Worm (Caenorhabditis elegans) whole organism, young adult: ENCODE results near the gene T22C8.4.

ENCODE experiments used
- C17E4.6 ChIP-seq: fragments of 200-800 bp; sonication (Bioruptor generic); IDR thresholded peaks from 2 replicates; pipeline ENCODE4 v1.3.6; 2022; ENCODE audit warnings: missing genetic modification reagents, missing genetic modification characterization, missing compliant biosample characterization
- F10E7.11 ChIP-seq: sonication (generic microtip); optimal IDR thresholded peaks from 2 replicates; lab custom pipeline; 2017; ENCODE audit warnings: mild to moderate bottlenecking, missing genetic modification characterization, moderate library complexity, missing compliant biosample characterization
- F49E8.2 ChIP-seq: sonication (generic microtip); optimal IDR thresholded peaks from 3 replicates; lab custom pipeline; 2017; ENCODE audit warnings: missing genetic modification characterization, mild to moderate bottlenecking, missing compliant biosample characterization, antibody characterized with exemption, moderate library complexity; ENCODE audit not compliant: insufficient read depth
- F52B5.7 ChIP-seq: sonication (generic microtip); optimal IDR thresholded peaks from 2 replicates; lab custom pipeline; 2016; ENCODE audit warnings: mild to moderate bottlenecking, missing genetic modification characterization, missing compliant biosample characterization
- F55B11.4 ChIP-seq: sonication (generic microtip); optimal IDR thresholded peaks from 2 replicates; lab custom pipeline; 2016; ENCODE audit warnings: missing compliant biosample characterization, missing genetic modification characterization, borderline replicate concordance; ENCODE audit not compliant: insufficient read depth
- F57C9.4 ChIP-seq: sonication (generic microtip); optimal IDR thresholded peaks from 2 replicates; lab custom pipeline; 2017; ENCODE audit warnings: mild to moderate bottlenecking, missing genetic modification characterization, missing compliant biosample characterization
- K12H6.12 ChIP-seq: fragments of 200-800 bp; sonication (Bioruptor generic); optimal IDR thresholded peaks from 2 replicates; lab custom pipeline; 2018; ENCODE audit warnings: mild to moderate bottlenecking, missing genetic modification characterization, missing compliant biosample characterization
- T07F8.4 ChIP-seq: sonication (generic microtip); optimal IDR thresholded peaks from 2 replicates; lab custom pipeline; 2016; ENCODE audit warnings: mild to moderate bottlenecking, missing genetic modification characterization, moderate library complexity, missing compliant biosample characterization
- Y79H2A.3 ChIP-seq: fragments of 200-800 bp; sonication (Bioruptor generic); conservative IDR thresholded peaks from 2 replicates; pipeline ENCODE4 v1.3.6; 2022; ENCODE audit warnings: missing genetic modification reagents, missing genetic modification characterization, missing compliant biosample characterization
- aptf-3 ChIP-seq: fragments of 200-800 bp; sonication (Bioruptor generic); IDR thresholded peaks from 2 replicates; pipeline ENCODE4 v1.3.6; 2022; ENCODE audit warnings: missing genetic modification characterization, missing compliant biosample characterization
- attf-3 ChIP-seq: fragments of 200-800 bp; sonication (Bioruptor generic); conservative IDR thresholded peaks from 2 replicates; pipeline ENCODE4 v1.3.6; 2022; ENCODE audit warnings: missing genetic modification reagents, missing genetic modification characterization, missing compliant biosample characterization
- attf-5 ChIP-seq: fragments of 200-800 bp; sonication (Bioruptor generic); optimal IDR thresholded peaks from 2 replicates; lab custom pipeline; 2018; ENCODE audit warnings: mild to moderate bottlenecking, missing genetic modification characterization, missing compliant biosample characterization
- attf-6 ChIP-seq: fragments of 200-800 bp; sonication (Bioruptor generic); IDR thresholded peaks from 2 replicates; pipeline ENCODE4 v1.3.6; 2022; ENCODE audit warnings: missing genetic modification reagents, missing genetic modification characterization, missing compliant biosample characterization
- ccch-3 ChIP-seq: fragments of 200-800 bp; sonication (Bioruptor generic); optimal IDR thresholded peaks from 2 replicates; lab custom pipeline; 2018; ENCODE audit warnings: mild to moderate bottlenecking, missing genetic modification characterization, missing compliant biosample characterization
- cebp-1 ChIP-seq, 2 experiments: fragments of 200-800 bp in 1 of 2; sonication (Bioruptor generic) in 1 of 2; sonication (generic microtip) in 1 of 2; IDR thresholded peaks in 1 of 2; optimal IDR thresholded peaks in 1 of 2; 2 replicates each; pipeline versions ENCODE4 v1.3.6 to Lab custom; 2017 to 2022; ENCODE audit warnings: missing compliant biosample characterization in 2 of 2, missing genetic modification characterization in 2 of 2, mild to moderate bottlenecking in 1 of 2, missing genetic modification reagents in 1 of 2, moderate library complexity in 1 of 2
- ceh-27 ChIP-seq: fragments of 200-800 bp; sonication (Bioruptor generic); optimal IDR thresholded peaks from 2 replicates; lab custom pipeline; 2018; ENCODE audit warnings: mild to moderate bottlenecking, missing genetic modification characterization, moderate library complexity, missing compliant biosample characterization
- ceh-91 ChIP-seq: fragments of 200-800 bp; sonication (Bioruptor generic); IDR thresholded peaks from 2 replicates; pipeline ENCODE4 v1.3.6; 2022; ENCODE audit warnings: missing genetic modification reagents, missing genetic modification characterization, missing compliant biosample characterization
- dpl-1 ChIP-seq: fragments of 150-350 bp; optimal IDR thresholded peaks from 2 replicates; lab custom pipeline; 2014; ENCODE audit warnings: missing biosample characterization, missing genetic modification reagents, missing genetic modification characterization
- egrh-3 ChIP-seq: fragments of 200-800 bp; sonication (Bioruptor generic); IDR thresholded peaks from 2 replicates; pipeline ENCODE4 v1.3.6; 2022; ENCODE audit warnings: missing genetic modification reagents, missing genetic modification characterization, missing compliant biosample characterization
- fkh-3 ChIP-seq: sonication (generic microtip); optimal IDR thresholded peaks from 2 replicates; lab custom pipeline; 2016; ENCODE audit warnings: mild to moderate bottlenecking, missing genetic modification characterization, missing compliant biosample characterization
- him-1 ChIP-seq: sonication (generic microtip); optimal IDR thresholded peaks from 2 replicates; lab custom pipeline; 2016; ENCODE audit warnings: missing genotype, missing genetic modification reagents, missing genetic modification characterization, missing compliant biosample characterization
- hrde-1 ChIP-seq: sonication (generic microtip); optimal IDR thresholded peaks from 2 replicates; lab custom pipeline; 2016; ENCODE audit warnings: missing genetic modification characterization, mild to moderate bottlenecking, missing compliant biosample characterization, moderate library complexity, missing genotype, missing genetic modification reagents, borderline replicate concordance
- lin-26 ChIP-seq: fragments of 200-800 bp; sonication (Bioruptor generic); IDR thresholded peaks from 2 replicates; pipeline ENCODE4 v1.3.6; 2022; ENCODE audit warnings: missing genetic modification reagents, missing genetic modification characterization, missing compliant biosample characterization
- lin-35 ChIP-seq, 3 experiments: fragments of 150-350 bp in 2 of 3; sonication (generic microtip) in 1 of 3; optimal IDR thresholded peaks; 2 replicates each; lab custom pipeline; 2014 to 2018; ENCODE audit warnings: missing biosample characterization in 3 of 3, missing genetic modification characterization in 3 of 3, missing genetic modification reagents in 3 of 3
- lin-54 ChIP-seq: fragments of 200-800 bp; sonication (Bioruptor generic); optimal IDR thresholded peaks from 2 replicates; lab custom pipeline; 2018; ENCODE audit warnings: mild to moderate bottlenecking, missing genetic modification characterization, missing compliant biosample characterization
- lir-1 ChIP-seq: fragments of 200-800 bp; sonication (Bioruptor generic); conservative IDR thresholded peaks from 2 replicates; pipeline ENCODE4 v1.3.6; 2022; ENCODE audit warnings: missing genetic modification reagents, missing genetic modification characterization, missing compliant biosample characterization
- lsl-1 ChIP-seq: fragments of 200-800 bp; sonication (Bioruptor generic); optimal IDR thresholded peaks from 2 replicates; lab custom pipeline; 2018; ENCODE audit warnings: mild to moderate bottlenecking, missing genetic modification characterization, moderate library complexity, missing compliant biosample characterization
- madf-6 ChIP-seq: fragments of 200-800 bp; sonication (Bioruptor generic); IDR thresholded peaks from 2 replicates; pipeline ENCODE4 v1.3.6; 2022; ENCODE audit warnings: missing genetic modification reagents, missing genetic modification characterization, missing compliant biosample characterization
- mel-28 ChIP-seq: sonication (generic microtip); optimal IDR thresholded peaks from 2 replicates; lab custom pipeline; 2016; ENCODE audit warnings: borderline replicate concordance, mild to moderate bottlenecking, missing genetic modification characterization, missing compliant biosample characterization
- mes-4 ChIP-seq: sonication (generic microtip); optimal IDR thresholded peaks from 2 replicates; lab custom pipeline; 2016; ENCODE audit warnings: missing genotype, missing genetic modification characterization, missing compliant biosample characterization
- mxl-1 ChIP-seq: sonication (generic microtip); optimal IDR thresholded peaks from 2 replicates; lab custom pipeline; 2016; ENCODE audit warnings: missing genetic modification characterization, missing compliant biosample characterization
- nfya-1 ChIP-seq: sonication (generic microtip); optimal IDR thresholded peaks from 2 replicates; lab custom pipeline; 2017; ENCODE audit warnings: antibody characterized with exemption, missing compliant biosample characterization, missing genetic modification characterization, borderline replicate concordance; ENCODE audit not compliant: insufficient read depth
- nfya-2 ChIP-seq: fragments of 200-800 bp; sonication (Bioruptor generic); IDR thresholded peaks from 2 replicates; pipeline ENCODE4 v1.3.6; 2022; ENCODE audit warnings: missing genetic modification reagents, missing genetic modification characterization, missing compliant biosample characterization
- nfyb-1 ChIP-seq: fragments of 200-800 bp; sonication (Bioruptor generic); IDR thresholded peaks from 2 replicates; pipeline ENCODE4 v1.3.6; 2022; ENCODE audit warnings: missing genetic modification reagents, missing genetic modification characterization, missing compliant biosample characterization
- pbrm-1 ChIP-seq: fragments of 200-800 bp; sonication (Bioruptor generic); IDR thresholded peaks from 2 replicates; pipeline ENCODE4 v1.3.6; 2022; ENCODE audit warnings: missing genetic modification reagents, missing genetic modification characterization, missing compliant biosample characterization
- rcor-1 ChIP-seq: fragments of 200-800 bp; sonication (Bioruptor generic); IDR thresholded peaks from 2 replicates; pipeline ENCODE4 v1.3.6; 2022; ENCODE audit warnings: missing genetic modification reagents, missing genetic modification characterization, missing compliant biosample characterization
- rpc-1 ChIP-seq, 2 experiments: fragments of 150-350 bp in 1 of 2; sonication (generic microtip) in 1 of 2; optimal IDR thresholded peaks; 2 replicates each; lab custom pipeline; 2014 to 2018; ENCODE audit warnings: missing biosample characterization in 1 of 2, missing genetic modification characterization in 1 of 2, missing genetic modification reagents in 1 of 2, missing genotype in 1 of 2
- snpc-1.1 ChIP-seq: sonication (generic microtip); optimal IDR thresholded peaks from 2 replicates; lab custom pipeline; 2017; ENCODE audit warnings: missing genetic modification characterization, mild to moderate bottlenecking, missing compliant biosample characterization, antibody characterized with exemption, moderate library complexity, missing genotype, missing genetic modification reagents; ENCODE audit not compliant: insufficient read depth
- snpc-1.3 ChIP-seq: sonication (generic microtip); optimal IDR thresholded peaks from 2 replicates; lab custom pipeline; 2017; ENCODE audit warnings: missing genetic modification characterization, mild to moderate bottlenecking, missing compliant biosample characterization, antibody characterized with exemption, moderate library complexity, missing genotype, missing genetic modification reagents; ENCODE audit not compliant: insufficient read depth
- sptf-2 ChIP-seq: fragments of 200-800 bp; sonication (Bioruptor generic); optimal IDR thresholded peaks from 2 replicates; lab custom pipeline; 2018; ENCODE audit warnings: mild to moderate bottlenecking, missing genetic modification characterization, missing compliant biosample characterization
- tbp1 ChIP-seq: fragments of 200-800 bp; sonication (Bioruptor generic); optimal IDR thresholded peaks from 2 replicates; lab custom pipeline; 2018; ENCODE audit warnings: mild to moderate bottlenecking, missing genetic modification characterization, missing compliant biosample characterization
- tlf-1 ChIP-seq: fragments of 200-800 bp; sonication (Bioruptor generic); optimal IDR thresholded peaks from 2 replicates; lab custom pipeline; 2018; ENCODE audit warnings: mild to moderate bottlenecking, missing genetic modification characterization, missing compliant biosample characterization
- unc-62 ChIP-seq: fragments of 150-350 bp; optimal IDR thresholded peaks from 2 replicates; lab custom pipeline; 2014; ENCODE audit warnings: missing biosample characterization, missing genetic modification reagents, missing genetic modification characterization
- ztf-6 ChIP-seq: fragments of 200-800 bp; sonication (Bioruptor generic); IDR thresholded peaks from 2 replicates; pipeline ENCODE4 v1.3.6; 2022; ENCODE audit warnings: missing genetic modification reagents, missing genetic modification characterization, missing compliant biosample characterization

The T22C8.4 gene

DNA sequence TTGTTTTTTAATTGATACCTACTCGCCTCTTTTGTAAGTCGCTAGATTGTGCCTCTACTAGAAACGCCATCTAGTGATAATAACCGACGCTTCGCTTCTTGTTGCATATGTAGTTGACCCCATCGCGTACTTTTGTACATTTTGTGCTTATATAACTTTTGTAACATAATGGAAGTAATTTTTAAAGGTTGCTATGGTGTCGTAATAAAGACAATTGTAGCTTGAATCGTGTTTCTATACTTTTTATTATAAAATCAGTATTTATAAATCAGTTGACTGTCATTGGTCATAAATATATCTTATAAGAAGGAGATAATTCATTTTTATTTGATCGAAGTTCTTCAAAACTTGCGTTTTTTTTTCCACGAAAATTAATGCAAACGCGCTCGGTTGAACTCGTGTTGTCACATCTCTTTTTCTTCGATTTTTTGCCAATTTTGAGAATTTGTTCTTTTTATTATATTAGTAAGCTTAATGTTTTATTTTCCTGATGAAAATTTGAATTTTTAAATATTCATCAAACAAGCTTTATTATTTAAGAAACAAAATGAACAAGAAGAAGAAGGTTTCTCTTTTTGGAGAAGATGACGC, 45.7 kb downstream of the T22C8.4 start, which contains the start of gene F54C9.9 (continued):
- TF ChIP-seq cebp-1 (GFP tag; IDR thresholded peaks at IDR 0.05; lab: Robert Waterston, UW), result no peak
- TF ChIP-seq cebp-1 (tag; optimal IDR thresholded peaks at IDR 0.05; lab: Kevin White, UChicago), result peak; percentile 39
- TF ChIP-seq mel-28 (tag; lab: Kevin White, UChicago), result no peak
- no peak for TF ChIP-seq egrh-3 (GFP tag; lab: Robert Waterston, UW)
- no peak for TF ChIP-seq nfyb-1
- no peak for TF ChIP-seq F57C9.4
- TF ChIP-seq lin-54 (GFP tag; lab: Kevin White, UChicago), result peak; percentile 19
- TF ChIP-seq sptf-2 (GFP tag; lab: Kevin White, UChicago), result no peak
- 0 out of 2 replicates have a peak, but pooled peaks have one; percentile 31 for TF ChIP-seq pbrm-1 (GFP tag; lab: Robert Waterston, UW)
- TF ChIP-seq ceh-91 (GFP tag; lab: Robert Waterston, UW), result no peak
- peak; percentile 71 for TF ChIP-seq madf-6
- TF ChIP-seq, all 124 proteins: peak for 36

ce11 chrII:8575184-8575583, 48.1 kb downstream of the T22C8.4 start, which contains the start of gene puf-5:
Gene puf-5, plus strand, starts transcription at chrII:8575541.
- TF ChIP-seq lin-26 (GFP tag; lab: Robert Waterston, UW) (no peak), rcor-1 (no peak), T07F8.4 (no peak), madf-6 (peak; percentile 94), Y79H2A.3 (GFP tag; lab: Robert Waterston, UW) (no peak), F49E8.2 (peak; percentile 73), attf-3 (no peak), lin-54 (GFP tag; lab: Kevin White, UChicago) (peak; percentile 44), tbp1 (GFP tag; lab: Kevin White, UChicago) (peak; percentile 15), him-1 (tag; lab: Kevin White, UChicago) (no peak), lir-1 (GFP tag; lab: Robert Waterston, UW) (no peak), mes-4 (tag; lab: Kevin White, UChicago) (no peak), ceh-27 (GFP tag; lab: Kevin White, UChicago) (no peak), F10E7.11 (tag; lab: Kevin White, UChicago) (no peak), attf-5 (GFP tag; lab: Kevin White, UChicago) (no peak), snpc-1.1 (tag; lab: Kevin White, UChicago) (peak; percentile 78), C17E4.6 (GFP tag; lab: Robert Waterston, UW) (no peak), attf-6 (GFP tag; lab: Robert Waterston, UW) (no peak), nfya-1 (tag; lab: Kevin White, UChicago) (no peak), aptf-3 (GFP tag; lab: Robert Waterston, UW) (no peak), mxl-1 (no peak), ccch-3 (GFP tag; lab: Kevin White, UChicago) (no peak), K12H6.12 (tag; lab: Kevin White, UChicago) (no peak), snpc-1.3 (tag; lab: Kevin White, UChicago) (peak; percentile 17), hrde-1 (tag; lab: Kevin White, UChicago) (no peak), unc-62 (GFP tag; lab: Kevin White, UChicago) (no peak), fkh-3 (no peak), rpc-1 (optimal IDR thresholded peaks at IDR 0.05; lab: Kevin White, UChicago) (no peak), rpc-1 (tag; optimal IDR thresholded peaks at IDR 0.05; lab: Kevin White, UChicago) (no peak), F52B5.7 (no peak), ztf-6 (GFP tag; lab: Robert Waterston, UW) (no peak), lin-35 (GFP tag; optimal IDR thresholded peaks at IDR 0.05; lab: Kevin White, UChicago) (peak in 1 of 3 experiments; percentile 2), pbrm-1 (GFP tag; lab: Robert Waterston, UW) (no peak), tlf-1 (GFP tag; lab: Kevin White, UChicago) (peak; percentile 25), dpl-1 (peak; percentile 63), nfya-2 (GFP tag; lab: Robert Waterston, UW) (no peak), F55B11.4 (no peak), lsl-1 (GFP tag; lab: Kevin White, UChicago) (peak; percentile 88)
